Fruit fly (Drosophila melanogaster): ENCODE results near the gene Thor.

Gene Thor

dm6 chr2L:3449555-3450320 is 28.5 kb upstream of the Thor start, which contains the start of gene Snx1 (continued):
- TF ChIP-seq amos (GFP tag; IDR thresholded peaks at IDR 0.05; ENCODE audit: partially characterized antibody) (no peak; the same call in 1 of the 2 replicates), dati (GFP tag; IDR thresholded peaks at IDR 0.05) (no peak), CG7839 (tag; optimal IDR thresholded peaks at IDR 0.05) (no peak), prd (optimal IDR thresholded peaks at IDR 0.05) (no peak), prd (GFP tag; IDR thresholded peaks at IDR 0.05) (no peak), Nf-YC (tag; optimal IDR thresholded peaks at IDR 0.05) (no peak), inv (GFP tag; IDR thresholded peaks at IDR 0.05; ENCODE audit: partially characterized antibody) (no peak), Fer3 (tag; optimal IDR thresholded peaks at IDR 0.05) (no peak), hbn (GFP tag; IDR thresholded peaks at IDR 0.05; ENCODE audit: partially characterized antibody) (no peak), CG2116 (GFP tag; optimal IDR thresholded peaks at IDR 0.05) (no peak), sr (GFP tag; IDR thresholded peaks at IDR 0.05) (no peak), her (GFP tag; optimal IDR thresholded peaks at IDR 0.05) (no peak), Deaf1 (tag; optimal IDR thresholded peaks at IDR 0.05) (peak; percentile 84), YL-1 (GFP tag; optimal IDR thresholded peaks at IDR 0.05) (peak; percentile 51), CG3726 (GFP tag; IDR thresholded peaks at IDR 0.05) (no peak), CG2678 (tag; optimal IDR thresholded peaks at IDR 0.05) (no peak), ssp (GFP tag; IDR thresholded peaks at IDR 0.05) (no peak), CG13287 (GFP tag; IDR thresholded peaks at IDR 0.05; ENCODE audit: partially characterized antibody) (peak; percentile 57; the same call in 1 of the 2 replicates), CoRest (tag; optimal IDR thresholded peaks at IDR 0.05) (peak; percentile 17), Camta (GFP tag; optimal IDR thresholded peaks at IDR 0.05) (no peak), CG9817 (tag; optimal IDR thresholded peaks at IDR 0.05) (no peak), Eip74EF (GFP tag; optimal IDR thresholded peaks at IDR 0.05) (no peak), vfl (GFP tag; optimal IDR thresholded peaks at IDR 0.05) (no peak), CG1792 (GFP tag; optimal IDR thresholded peaks at IDR 0.05) (no peak), CG8290 (GFP tag; optimal IDR thresholded peaks at IDR 0.05) (no peak), CG8290 (tag; optimal IDR thresholded peaks at IDR 0.05) (no peak), pum (GFP tag; optimal IDR thresholded peaks at IDR 0.05) (no peak), Sin3A (optimal IDR thresholded peaks at IDR 0.05) (no peak), Meics (GFP tag; optimal IDR thresholded peaks at IDR 0.05) (no peak), CG12769 (tag; optimal IDR thresholded peaks at IDR 0.05) (no peak), Ets65A (GFP tag) (no peak), CG12104 (GFP tag; optimal IDR thresholded peaks at IDR 0.05) (no peak), Trl (optimal IDR thresholded peaks at IDR 0.05) (no peak), Trl (GFP tag; optimal IDR thresholded peaks at IDR 0.05) (no peak), Hr3 (GFP tag; optimal IDR thresholded peaks at IDR 0.05) (no peak), CG3065 (GFP tag; optimal IDR thresholded peaks at IDR 0.05) (no peak), CG34224 (GFP tag; IDR thresholded peaks at IDR 0.05; ENCODE audit: partially characterized antibody) (peak; percentile 20; the same call in 1 of the 3 replicates), knrl (GFP tag; IDR thresholded peaks at IDR 0.05; ENCODE audit: partially characterized antibody) (no peak), CG15514 (GFP tag; optimal IDR thresholded peaks at IDR 0.05) (no peak), onecut (GFP tag; IDR thresholded peaks at IDR 0.05) (0 out of 2 replicates have a peak, but pooled peaks have one; percentile 4), Dref (GFP tag; IDR thresholded peaks at IDR 0.05) (no peak), CG2889 (GFP tag; IDR thresholded peaks at IDR 0.05) (no peak), vvl (GFP tag; IDR thresholded peaks at IDR 0.05) (no peak), CG18599 (GFP tag; optimal IDR thresholded peaks at IDR 0.05) (no peak), tll (GFP tag; optimal IDR thresholded peaks at IDR 0.05) (no peak), bab2 (GFP tag; optimal IDR thresholded peaks at IDR 0.05) (no peak), BtbVII (GFP tag; optimal IDR thresholded peaks at IDR 0.05) (no peak), sug (tag; optimal IDR thresholded peaks at IDR 0.05) (peak; percentile 97), CG10274 (GFP tag; optimal IDR thresholded peaks at IDR 0.05) (no peak), CG10543 (GFP tag; optimal IDR thresholded peaks at IDR 0.05) (no peak)
